Worm (Caenorhabditis elegans) whole organism, mixed stage, embryonic: ENCODE data around the gene vps-33.2.

Experiments
- ceh-83 ChIP-seq: fragments of 200-800 bp; sonication (Bioruptor generic); optimal IDR thresholded peaks from 2 replicates; lab custom pipeline; 2018; ENCODE audit warnings: mild to moderate bottlenecking, missing genetic modification characterization, missing compliant biosample characterization
- lsy-2 ChIP-seq: fragments of 150-350 bp; optimal IDR thresholded peaks from 2 replicates; lab custom pipeline; 2014; ENCODE audit warnings: missing biosample characterization, missing genetic modification characterization
- nhr-76 ChIP-seq: sonication (generic microtip); optimal IDR thresholded peaks from 2 replicates; lab custom pipeline; 2017; ENCODE audit warnings: missing biosample characterization, missing genetic modification characterization

DNA sequence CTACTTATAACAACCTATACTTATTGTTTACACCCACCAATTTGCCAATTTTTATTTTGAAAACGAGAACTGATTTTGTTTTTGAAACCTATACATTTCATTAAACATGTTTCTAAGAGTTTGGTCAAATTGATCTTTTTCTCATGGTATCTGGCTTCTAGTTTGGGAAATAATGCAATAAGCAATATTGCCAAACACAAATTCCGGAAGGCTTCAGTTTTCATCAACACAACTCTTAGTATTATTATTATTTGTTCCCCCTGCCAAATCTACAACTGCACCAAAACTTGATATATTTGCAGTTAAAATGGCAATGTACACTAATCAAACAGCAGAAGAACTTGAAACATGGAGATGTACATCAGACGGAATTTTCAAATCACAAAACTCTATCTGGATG is 32.3 kb upstream of the vps-33.2 start, which contains the start of gene sra-27:
- no peak for TF ChIP-seq nhr-76
- TF ChIP-seq ceh-83: no peak
- no peak for TF ChIP-seq lsy-2 (tag; lab: Kevin White, UChicago)
